Fruit fly (Drosophila melanogaster) whole organism, adult: Measurements from ENCODE around the gene AttD.

Experiments
- CG5204 ChIP-seq: fragments of 200-800 bp; sonication (Bioruptor generic); optimal IDR thresholded peaks from 2 replicates; lab custom pipeline; 2016; ENCODE audit warnings: missing biosample characterization, missing genetic modification characterization
- Mnt ChIP-seq: fragments of 200-800 bp; sonication (Bioruptor generic); optimal IDR thresholded peaks from 2 replicates; lab custom pipeline; 2016; ENCODE audit warnings: missing biosample characterization, mild to moderate bottlenecking, missing genetic modification characterization
- bab1 ChIP-seq: fragments of 200-800 bp; sonication (Bioruptor generic); optimal IDR thresholded peaks from 3 replicates; lab custom pipeline; 2019; ENCODE audit warnings: missing biosample characterization, mild to moderate bottlenecking, missing genetic modification characterization, moderate library complexity
- toe ChIP-seq: fragments of 200-800 bp; sonication (Bioruptor generic); optimal IDR thresholded peaks from 2 replicates; lab custom pipeline; 2016; ENCODE audit warnings: missing biosample characterization, missing genetic modification characterization

DNA sequence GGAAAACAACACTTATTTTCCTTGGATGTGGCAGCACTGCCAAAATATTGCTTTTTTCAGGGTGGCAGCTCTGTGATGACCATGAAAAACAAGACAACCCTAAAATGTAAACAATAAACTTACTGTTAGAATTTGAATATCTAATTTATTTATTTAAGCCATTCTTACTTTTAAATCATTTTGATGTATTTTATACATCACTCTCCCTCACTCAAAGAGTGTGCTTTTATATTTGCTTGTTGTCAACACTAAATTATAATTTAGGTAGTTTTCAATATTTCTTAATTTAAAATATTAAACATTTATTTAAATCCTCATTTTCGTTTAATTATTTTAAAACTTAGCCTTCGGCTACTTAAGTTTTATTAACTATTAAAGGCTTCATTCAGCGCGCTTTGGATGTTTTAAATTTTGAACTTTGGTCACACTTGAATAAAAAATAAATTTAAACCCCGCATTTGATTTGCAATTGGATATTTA is 45.8 kb downstream of the AttD start, which contains the start of the genes CG7523 and Mps1:
- no peak for TF ChIP-seq CG5204 (GFP tag; lab: Kevin White, UChicago)
- no peak for TF ChIP-seq toe (GFP tag; lab: Kevin White, UChicago)
- TF ChIP-seq bab1 (GFP tag; lab: Kevin White, UChicago), result no peak
- peak; percentile 35 for TF ChIP-seq Mnt (GFP tag; lab: Kevin White, UChicago)
